Worm (Caenorhabditis elegans) whole organism, L2 larva: Measurements from ENCODE around the gene M02D8.2.

Source experiments
- aly-2 ChIP-seq: fragments of 150-350 bp; optimal IDR thresholded peaks from 2 replicates; lab custom pipeline; 2014; ENCODE audit warnings: missing biosample characterization, missing genetic modification characterization
- ama-1 ChIP-seq: fragments of 150-350 bp; optimal IDR thresholded peaks from 2 replicates; lab custom pipeline; 2018; ENCODE audit warnings: inconsistent platforms
- dmd-4 ChIP-seq: sonication (generic microtip); optimal IDR thresholded peaks from 2 replicates; lab custom pipeline; 2017; ENCODE audit warnings: missing biosample characterization, missing genetic modification characterization
- egl-27 ChIP-seq: sonication (generic microtip); optimal IDR thresholded peaks from 3 replicates; lab custom pipeline; 2017; ENCODE audit warnings: missing biosample characterization, missing genetic modification reagents, missing genetic modification characterization
- fos-1 ChIP-seq: fragments of 150-350 bp; optimal IDR thresholded peaks from 2 replicates; lab custom pipeline; 2014; ENCODE audit warnings: missing biosample characterization, missing genetic modification characterization
- lin-11 ChIP-seq: fragments of 150-350 bp; sonication (generic microtip); optimal IDR thresholded peaks from 2 replicates; lab custom pipeline; 2014; ENCODE audit warnings: missing biosample characterization, missing genetic modification characterization, inconsistent platforms, mixed read lengths
- mab-5 ChIP-seq: fragments of 150-350 bp; optimal IDR thresholded peaks from 2 replicates; lab custom pipeline; 2014; ENCODE audit warnings: missing biosample characterization, missing genetic modification characterization
- nhr-11 ChIP-seq: fragments of 150-350 bp; optimal IDR thresholded peaks from 2 replicates; lab custom pipeline; 2014; ENCODE audit warnings: missing biosample characterization, missing genetic modification characterization
- nhr-12 ChIP-seq: fragments of 150-350 bp; optimal IDR thresholded peaks from 2 replicates; lab custom pipeline; 2014; ENCODE audit warnings: missing biosample characterization, missing genetic modification characterization
- nhr-21 ChIP-seq: fragments of 150-350 bp; optimal IDR thresholded peaks from 2 replicates; lab custom pipeline; 2014; ENCODE audit warnings: missing biosample characterization, missing genetic modification characterization
- nhr-237 ChIP-seq: fragments of 150-350 bp; optimal IDR thresholded peaks from 2 replicates; lab custom pipeline; 2014; ENCODE audit warnings: missing biosample characterization, missing genetic modification characterization
- nhr-25 ChIP-seq: fragments of 150-350 bp; sonication (generic microtip); optimal IDR thresholded peaks from 3 replicates; lab custom pipeline; 2014; ENCODE audit warnings: missing biosample characterization, missing genetic modification characterization
- snpc-4 ChIP-seq: fragments of 150-350 bp; optimal IDR thresholded peaks from 2 replicates; lab custom pipeline; 2014; ENCODE audit warnings: missing biosample characterization, missing genetic modification characterization
- unc-62 ChIP-seq: fragments of 150-350 bp; optimal IDR thresholded peaks from 2 replicates; lab custom pipeline; 2014; ENCODE audit warnings: missing biosample characterization, missing genetic modification reagents, missing genetic modification characterization

ce11 chrX:8761497-8761896 lies 22.0 kb downstream of the M02D8.2 start, which contains the start of gene M02D8.5:
- no peak for TF ChIP-seq ama-1 (lab: Kevin White, UChicago)
- no peak for TF ChIP-seq lin-11 (tag; lab: Kevin White, UChicago)
- TF ChIP-seq unc-62 (GFP tag; lab: Kevin White, UChicago), result no peak
- no peak for TF ChIP-seq fos-1 (tag; lab: Kevin White, UChicago)
- no peak for TF ChIP-seq nhr-25 (tag; lab: Kevin White, UChicago)
- TF ChIP-seq snpc-4 (tag; lab: Kevin White, UChicago), result no peak
- no peak for TF ChIP-seq nhr-21 (tag; lab: Kevin White, UChicago)
- no peak for TF ChIP-seq nhr-237 (tag; lab: Kevin White, UChicago)
- no peak for TF ChIP-seq mab-5 (tag; lab: Kevin White, UChicago)
- TF ChIP-seq nhr-11 (tag; lab: Kevin White, UChicago), result no peak
- no peak for TF ChIP-seq nhr-12 (tag; lab: Kevin White, UChicago)
- no peak for TF ChIP-seq aly-2 (tag; lab: Kevin White, UChicago)
- TF ChIP-seq egl-27 (tag; lab: Kevin White, UChicago), result no peak
- TF ChIP-seq dmd-4 (tag; lab: Kevin White, UChicago), result no peak
